Fruit fly (Drosophila melanogaster) whole organism: ENCODE data around the gene CG2608.

Experiments
- EcR ChIP-seq, 2 experiments: fragments of >200 bp; optimal IDR thresholded peaks; 2 replicates each; lab custom pipeline; 2017; ENCODE audit warnings: missing biosample characterization in 2 of 2, missing genetic modification characterization in 2 of 2, missing genetic modification reagents in 2 of 2
- pan ChIP-seq: fragments of >200 bp; optimal IDR thresholded peaks from 2 replicates; lab custom pipeline; 2017
- usp ChIP-seq: fragments of >200 bp; optimal IDR thresholded peaks from 2 replicates; lab custom pipeline; 2017; ENCODE audit warnings: missing biosample characterization, missing genetic modification characterization, mixed read lengths

DNA sequence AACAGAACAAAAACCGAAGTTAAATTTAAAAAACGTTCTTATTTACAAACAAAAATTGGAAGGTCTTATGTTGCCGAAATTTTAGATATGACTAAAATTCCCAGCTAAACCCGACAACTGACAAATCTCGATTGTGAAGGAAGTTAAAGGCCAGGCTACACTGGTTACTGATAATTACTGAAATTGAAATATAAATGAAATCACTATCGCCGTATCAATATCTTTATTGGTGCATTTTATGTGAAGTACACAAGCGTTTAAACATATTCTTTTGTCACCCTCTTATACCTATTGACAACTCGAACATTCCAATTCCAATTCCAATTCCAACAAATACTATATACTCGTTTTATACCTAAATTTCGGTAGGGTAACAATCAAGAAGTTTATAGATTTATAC lies 2.5 kb upstream of the CG2608 start, which contains the start of gene CG17470:
- TF ChIP-seq pan (lab: Kevin White, UChicago) = no peak
- TF ChIP-seq usp (GFP tag; lab: Kevin White, UChicago) = no peak
- no peak for TF ChIP-seq EcR (GFP tag; optimal IDR thresholded peaks at IDR 0.05; lab: Kevin White, UChicago)
